Fruit fly (Drosophila melanogaster) whole organism, embryonic: Measurements from ENCODE around the gene Cp190.

Experiments used
- CG11696 ChIP-seq: fragments of 200-800 bp; sonication (Bioruptor generic); IDR thresholded peaks from 2 replicates; pipeline ENCODE4 v1.3.6; 2022; ENCODE audit warnings: missing biosample characterization, missing genetic modification characterization
- CG12236 ChIP-seq: fragments of 200-800 bp; sonication (Bioruptor generic); optimal IDR thresholded peaks from 2 replicates; lab custom pipeline; 2016; ENCODE audit warnings: missing biosample characterization, missing genetic modification characterization
- CG12769 ChIP-seq: fragments of 200-800 bp; sonication (Bioruptor generic); optimal IDR thresholded peaks from 2 replicates; lab custom pipeline; 2019; ENCODE audit warnings: missing biosample characterization, mild to moderate bottlenecking, missing genetic modification characterization, moderate library complexity
- CG13287 ChIP-seq: fragments of 200-800 bp; sonication (Bioruptor generic); IDR thresholded peaks from 2 replicates; pipeline ENCODE4 v1.3.6; 2022; ENCODE audit warnings: missing biosample characterization, missing genetic modification characterization; ENCODE audit not compliant: partially characterized antibody
- CG1602 ChIP-seq: fragments of 200-800 bp; sonication (Bioruptor generic); optimal IDR thresholded peaks from 3 replicates; lab custom pipeline; 2016; ENCODE audit warnings: missing biosample characterization, missing genetic modification characterization
- CG16813 ChIP-seq: fragments of 200-800 bp; sonication (Bioruptor generic); IDR thresholded peaks from 3 replicates; pipeline ENCODE4 v1.3.6; 2022; ENCODE audit warnings: missing biosample characterization, missing genetic modification characterization; ENCODE audit not compliant: partially characterized antibody
- CG17328 ChIP-seq: fragments of 200-800 bp; sonication (Bioruptor generic); IDR thresholded peaks from 2 replicates; pipeline ENCODE4 v1.3.6; 2022; ENCODE audit warnings: missing biosample characterization, missing genetic modification characterization
- CG17361 ChIP-seq: fragments of 200-800 bp; sonication (Bioruptor generic); IDR thresholded peaks from 3 replicates; pipeline ENCODE4 v1.3.6; 2022; ENCODE audit warnings: missing biosample characterization, missing genetic modification characterization
- CG18262 ChIP-seq: fragments of 200-800 bp; optimal IDR thresholded peaks from 3 replicates; lab custom pipeline; 2019; ENCODE audit warnings: missing biosample characterization, mild to moderate bottlenecking, missing genetic modification characterization, moderate library complexity
- CG18764 ChIP-seq: fragments of 200-800 bp; sonication (Bioruptor generic); optimal IDR thresholded peaks from 3 replicates; lab custom pipeline; 2016; ENCODE audit warnings: missing biosample characterization, missing genetic modification characterization
- CG2129 ChIP-seq: fragments of 200-800 bp; sonication (Bioruptor generic); IDR thresholded peaks from 2 replicates; pipeline ENCODE4 v1.3.6; 2022; ENCODE audit warnings: missing biosample characterization, missing genetic modification characterization; ENCODE audit not compliant: partially characterized antibody
- CG3065 ChIP-seq: fragments of 200-800 bp; sonication (Bioruptor generic); optimal IDR thresholded peaks from 2 replicates; lab custom pipeline; 2016; ENCODE audit warnings: missing biosample characterization, missing genetic modification characterization
- CG3726 ChIP-seq: fragments of 200-800 bp; sonication (Bioruptor generic); IDR thresholded peaks from 3 replicates; pipeline ENCODE4, ENCODE4 v1.3.6; 2022; ENCODE audit warnings: missing biosample characterization, missing genetic modification characterization
- CG4360 ChIP-seq: fragments of 200-800 bp; sonication (Bioruptor generic); IDR thresholded peaks from 2 replicates; pipeline ENCODE4 v1.3.6; 2022; ENCODE audit warnings: missing biosample characterization, missing genetic modification characterization
- CG43689 ChIP-seq: fragments of 200-800 bp; sonication (Bioruptor generic); IDR thresholded peaks from 2 replicates; pipeline ENCODE4 v1.3.6; 2022; ENCODE audit warnings: missing biosample characterization, missing genetic modification characterization
- CG6854 ChIP-seq: fragments of 200-800 bp; sonication (Bioruptor generic); optimal IDR thresholded peaks from 3 replicates; lab custom pipeline; 2017; ENCODE audit warnings: missing biosample characterization, mild to moderate bottlenecking, missing genetic modification characterization
- CG7786 ChIP-seq: fragments of 200-800 bp; sonication (Bioruptor generic); optimal IDR thresholded peaks from 2 replicates; lab custom pipeline; 2016; ENCODE audit warnings: missing biosample characterization, missing genetic modification characterization
- CG7839 ChIP-seq: fragments of 200-800 bp; sonication (Bioruptor generic); optimal IDR thresholded peaks from 3 replicates; lab custom pipeline; 2018; ENCODE audit warnings: missing biosample characterization, mild to moderate bottlenecking, missing genetic modification characterization, moderate library complexity
- CG7928 ChIP-seq: fragments of 200-800 bp; sonication (Bioruptor generic); optimal IDR thresholded peaks from 2 replicates; lab custom pipeline; 2017; ENCODE audit warnings: missing biosample characterization, mild to moderate bottlenecking, missing genetic modification characterization
- CG9609 ChIP-seq: fragments of 200-800 bp; sonication (Bioruptor generic); optimal IDR thresholded peaks from 3 replicates; lab custom pipeline; 2016; ENCODE audit warnings: missing biosample characterization, missing genetic modification characterization
- CG9797 ChIP-seq: fragments of 200-800 bp; sonication (Bioruptor generic); optimal IDR thresholded peaks from 3 replicates; lab custom pipeline; 2018; ENCODE audit warnings: missing biosample characterization, mild to moderate bottlenecking, missing genetic modification characterization
- Camta ChIP-seq: fragments of 200-800 bp; sonication (Bioruptor generic); optimal IDR thresholded peaks from 2 replicates; lab custom pipeline; 2016; ENCODE audit warnings: missing biosample characterization, missing genetic modification characterization
- CoRest ChIP-seq: fragments of 200-800 bp; sonication (Bioruptor generic); optimal IDR thresholded peaks from 3 replicates; lab custom pipeline; 2018; ENCODE audit warnings: missing biosample characterization, mild to moderate bottlenecking, missing genetic modification characterization, moderate library complexity
- D ChIP-seq, 2 experiments: fragments of 200-800 bp in 1 of 2; fragments of >200 bp in 1 of 2; sonication (Bioruptor generic) in 1 of 2; optimal IDR thresholded peaks; 2 replicates in 1 of 2; 3 replicates in 1 of 2; lab custom pipeline; 2017; ENCODE audit warnings: mild to moderate bottlenecking in 1 of 2, missing biosample characterization in 1 of 2, missing genetic modification characterization in 1 of 2, missing genetic modification reagents in 1 of 2
- Dip2 ChIP-seq: fragments of 200-800 bp; sonication (Bioruptor generic); IDR thresholded peaks from 2 replicates; pipeline ENCODE4 v1.3.6; 2022; ENCODE audit warnings: missing biosample characterization, missing genetic modification characterization
- Eip74EF ChIP-seq, 2 experiments: fragments of 200-800 bp in 1 of 2; fragments of >200 bp in 1 of 2; sonication (Bioruptor generic) in 1 of 2; optimal IDR thresholded peaks; 2 replicates each; lab custom pipeline; 2017 to 2019; ENCODE audit warnings: missing biosample characterization in 2 of 2, missing genetic modification characterization in 2 of 2, mild to moderate bottlenecking in 1 of 2, moderate library complexity in 1 of 2
- Gug ChIP-seq: fragments of 200-800 bp; sonication (Bioruptor generic); IDR thresholded peaks from 4 replicates; pipeline ENCODE4 v1.3.6; 2022; ENCODE audit warnings: missing biosample characterization, missing genetic modification characterization
- H15 ChIP-seq: fragments of 200-800 bp; sonication (Bioruptor generic); IDR thresholded peaks from 3 replicates; pipeline ENCODE4 v1.3.6; 2022; ENCODE audit warnings: missing biosample characterization, missing genetic modification characterization
- Hmx ChIP-seq: fragments of 200-800 bp; sonication (Bioruptor generic); optimal IDR thresholded peaks from 2 replicates; lab custom pipeline; 2016; ENCODE audit warnings: missing biosample characterization, missing genetic modification characterization
- Lpt ChIP-seq: fragments of >200 bp; optimal IDR thresholded peaks from 2 replicates; lab custom pipeline; 2018; ENCODE audit warnings: missing biosample characterization, missing genetic modification characterization
- NFAT ChIP-seq: fragments of 200-800 bp; sonication (Bioruptor generic); IDR thresholded peaks from 2 replicates; pipeline ENCODE4 v1.3.6; 2022; ENCODE audit warnings: missing biosample characterization, missing genetic modification characterization
- NfI ChIP-seq: fragments of 200-800 bp; sonication (Bioruptor generic); optimal IDR thresholded peaks from 3 replicates; lab custom pipeline; 2018; ENCODE audit warnings: missing biosample characterization, mild to moderate bottlenecking, missing genetic modification characterization, moderate library complexity
- Scr ChIP-seq: fragments of 200-800 bp; sonication (Bioruptor generic); IDR thresholded peaks from 2 replicates; pipeline ENCODE4 v1.3.6; 2022; ENCODE audit warnings: missing biosample characterization, missing genetic modification characterization; ENCODE audit not compliant: partially characterized antibody
- Six4 ChIP-seq: fragments of 200-800 bp; sonication (Bioruptor generic); optimal IDR thresholded peaks from 2 replicates; lab custom pipeline; 2016; ENCODE audit warnings: missing biosample characterization, missing genetic modification characterization
- Vsx1 ChIP-seq: fragments of 200-800 bp; sonication (Bioruptor generic); optimal IDR thresholded peaks from 2 replicates; lab custom pipeline; 2017; ENCODE audit warnings: missing biosample characterization, mild to moderate bottlenecking, missing genetic modification characterization, missing genetic modification reagents
- abd-A ChIP-seq: fragments of 200-800 bp; sonication (Bioruptor generic); optimal IDR thresholded peaks from 3 replicates; lab custom pipeline; 2019; ENCODE audit warnings: missing biosample characterization, mild to moderate bottlenecking, missing genetic modification characterization, moderate library complexity
- amos ChIP-seq: fragments of 200-800 bp; sonication (Bioruptor generic); IDR thresholded peaks from 2 replicates; pipeline ENCODE4 v1.3.6; 2022; ENCODE audit warnings: missing biosample characterization, missing genetic modification characterization; ENCODE audit not compliant: partially characterized antibody
- fd102C ChIP-seq: fragments of 200-800 bp; sonication (Bioruptor generic); optimal IDR thresholded peaks from 2 replicates; lab custom pipeline; 2018; ENCODE audit warnings: missing biosample characterization, mild to moderate bottlenecking, missing genetic modification characterization, moderate library complexity
- fd64A ChIP-seq: fragments of 200-800 bp; sonication (Bioruptor generic); optimal IDR thresholded peaks from 3 replicates; lab custom pipeline; 2018; ENCODE audit warnings: missing biosample characterization, mild to moderate bottlenecking, missing genetic modification characterization
- gcm2 ChIP-seq: fragments of 200-800 bp; sonication (Bioruptor generic); optimal IDR thresholded peaks from 2 replicates; lab custom pipeline; 2016; ENCODE audit warnings: missing biosample characterization, missing genetic modification characterization
- gt ChIP-seq: fragments of 200-800 bp; sonication (Bioruptor generic); IDR thresholded peaks from 2 replicates; pipeline ENCODE4 v1.3.6; 2022; ENCODE audit warnings: missing biosample characterization, missing genetic modification characterization
- h ChIP-seq: fragments of >200 bp; optimal IDR thresholded peaks from 2 replicates; lab custom pipeline; 2017
- jing ChIP-seq: fragments of 200-800 bp; sonication (Bioruptor generic); optimal IDR thresholded peaks from 2 replicates; lab custom pipeline; 2018; ENCODE audit warnings: missing biosample characterization, mild to moderate bottlenecking, missing genetic modification characterization
- lola ChIP-seq, 3 experiments: fragments of >200 bp in 2 of 3; fragments of 200-800 bp in 1 of 3; sonication (Bioruptor generic) in 1 of 3; optimal IDR thresholded peaks; 2 replicates each; lab custom pipeline; 2017 to 2019; ENCODE audit warnings: missing biosample characterization in 3 of 3, missing genetic modification characterization in 3 of 3, mild to moderate bottlenecking in 1 of 3, moderate library complexity in 1 of 3
- lov ChIP-seq, 2 experiments: fragments of 200-800 bp in 1 of 2; fragments of >200 bp in 1 of 2; sonication (Bioruptor generic) in 1 of 2; IDR thresholded peaks in 1 of 2; optimal IDR thresholded peaks in 1 of 2; 2 replicates in 1 of 2; 3 replicates in 1 of 2; pipeline versions ENCODE4 v1.3.6 to Lab custom; 2017 to 2022; ENCODE audit warnings: missing biosample characterization in 1 of 2, missing genetic modification characterization in 1 of 2
- org-1 ChIP-seq: fragments of 200-800 bp; sonication (Bioruptor generic); optimal IDR thresholded peaks from 2 replicates; lab custom pipeline; 2017; ENCODE audit warnings: missing biosample characterization, missing genetic modification characterization
- prd ChIP-seq, 3 experiments: fragments of >200 bp in 2 of 3; fragments of 200-800 bp in 1 of 3; sonication (Bioruptor generic) in 1 of 3; optimal IDR thresholded peaks in 2 of 3; IDR thresholded peaks in 1 of 3; 2 replicates in 2 of 3; 3 replicates in 1 of 3; pipeline versions ENCODE4 v1.3.6 to Lab custom; 2017 to 2022; ENCODE audit warnings: missing biosample characterization in 1 of 3, missing genetic modification characterization in 1 of 3
- tap ChIP-seq: fragments of 200-800 bp; optimal IDR thresholded peaks from 3 replicates; lab custom pipeline; 2019; ENCODE audit warnings: missing biosample characterization, mild to moderate bottlenecking, missing genetic modification characterization, moderate library complexity

Gene Cp190

dm6 chr3R:15275158-15275623 lies at the start of gene Cp190, which contains the start of gene CG4338 (continued):
- TF ChIP-seq CG43689 (GFP tag; lab: Robert Waterston, UW) (peak; percentile 85; the same call in 1 of the 2 replicates), NfI (peak; percentile 98), abd-A (tag; lab: Kevin White, UChicago) (no peak), CG7928 (peak; percentile 80), CG12769 (tag; lab: Kevin White, UChicago) (peak; percentile 97), CG7786 (GFP tag; lab: Kevin White, UChicago) (peak; percentile 87), CG2129 (0 out of 2 replicates have a peak, but pooled peaks have one; percentile 29), CG7839 (tag; lab: Kevin White, UChicago) (peak; percentile 99), CG3065 (peak; percentile 95), Gug (GFP tag; lab: Robert Waterston, UW) (peak; percentile 92), Hmx (GFP tag; lab: Kevin White, UChicago) (peak; percentile 93), prd (optimal IDR thresholded peaks at IDR 0.05; lab: Kevin White, UChicago) (no peak), prd (GFP tag; IDR thresholded peaks at IDR 0.05; lab: Robert Waterston, UW) (peak; percentile 98), NFAT (GFP tag; lab: Robert Waterston, UW) (peak; percentile 89), CG16813 (GFP tag; lab: Robert Waterston, UW) (peak; percentile 85), amos (GFP tag; lab: Robert Waterston, UW) (peak; percentile 88), org-1 (GFP tag; lab: Kevin White, UChicago) (peak; percentile 96), D (optimal IDR thresholded peaks at IDR 0.05; lab: Kevin White, UChicago) (no peak), D (GFP tag; optimal IDR thresholded peaks at IDR 0.05; lab: Kevin White, UChicago) (peak; percentile 96), H15 (GFP tag; lab: Robert Waterston, UW) (peak; percentile 87), jing (GFP tag; lab: Kevin White, UChicago) (peak; percentile 92), CG11696 (GFP tag; lab: Robert Waterston, UW) (peak; percentile 80), CG9797 (peak; percentile 71), fd102C (GFP tag; lab: Kevin White, UChicago) (peak; percentile 84), Vsx1 (GFP tag; lab: Kevin White, UChicago) (peak; percentile 94), gt (GFP tag; lab: Robert Waterston, UW) (peak; percentile 91), CoRest (tag; lab: Kevin White, UChicago) (peak; percentile 100), Lpt (GFP tag; lab: Kevin White, UChicago) (no peak), h (lab: Kevin White, UChicago) (no peak), CG17361 (peak; percentile 99), gcm2 (GFP tag; lab: Kevin White, UChicago) (peak; percentile 58), CG4360 (GFP tag; lab: Robert Waterston, UW) (peak; percentile 71), CG18262 (peak; percentile 99), lov (optimal IDR thresholded peaks at IDR 0.05; lab: Kevin White, UChicago) (no peak), lov (GFP tag; IDR thresholded peaks at IDR 0.05; lab: Robert Waterston, UW) (peak; percentile 94), Dip2 (GFP tag; lab: Robert Waterston, UW) (peak; percentile 75), Eip74EF (GFP tag; optimal IDR thresholded peaks at IDR 0.05; lab: Kevin White, UChicago) (peak in 1 of 2 experiments; percentile 98), CG6854 (GFP tag; lab: Kevin White, UChicago) (peak; percentile 95), fd64A (GFP tag; lab: Kevin White, UChicago) (peak; percentile 85), Scr (GFP tag; lab: Robert Waterston, UW) (peak; percentile 76), CG17328 (GFP tag; lab: Robert Waterston, UW) (peak; percentile 96), CG13287 (GFP tag; lab: Robert Waterston, UW) (peak; percentile 80), CG9609 (GFP tag; lab: Kevin White, UChicago) (peak; percentile 89), CG3726 (peak; percentile 96), Camta (GFP tag; lab: Kevin White, UChicago) (peak; percentile 93), CG1602 (GFP tag; lab: Kevin White, UChicago) (peak; percentile 98), Six4 (GFP tag; lab: Kevin White, UChicago) (peak; percentile 98), tap (tag; lab: Kevin White, UChicago) (peak; percentile 98), CG18764 (GFP tag; lab: Kevin White, UChicago) (peak; percentile 95), lola (GFP tag; optimal IDR thresholded peaks at IDR 0.05; lab: Kevin White, UChicago) (peak in 1 of 3 experiments; percentile 99), CG12236 (GFP tag; lab: Kevin White, UChicago) (peak; percentile 79)
